Worm (Caenorhabditis elegans) whole organism, late embryonic: Measurements from ENCODE around the gene R08C7.12.

Experiments
- ceh-45 ChIP-seq: fragments of 200-800 bp; sonication (Bioruptor generic); IDR thresholded peaks from 2 replicates; pipeline ENCODE4 v1.3.6; 2022; ENCODE audit warnings: missing genetic modification reagents, missing genetic modification characterization, missing compliant biosample characterization
- elt-2 ChIP-seq: sonication (generic microtip); optimal IDR thresholded peaks from 2 replicates; lab custom pipeline; 2016; ENCODE audit warnings: missing genetic modification reagents, missing genetic modification characterization, missing compliant biosample characterization
- elt-4 ChIP-seq: sonication (generic microtip); optimal IDR thresholded peaks from 2 replicates; lab custom pipeline; 2016; ENCODE audit warnings: missing genetic modification characterization, missing compliant biosample characterization
- nfya-1 ChIP-seq: sonication (generic microtip); optimal IDR thresholded peaks from 2 replicates; lab custom pipeline; 2017; ENCODE audit warnings: missing genetic modification characterization, mild to moderate bottlenecking, missing compliant biosample characterization, antibody characterized with exemption, moderate library complexity
- nhr-11 ChIP-seq: fragments of 150-350 bp; optimal IDR thresholded peaks from 2 replicates; lab custom pipeline; 2014; ENCODE audit warnings: missing biosample characterization, missing genetic modification characterization
- pros-1 ChIP-seq: fragments of 150-350 bp; optimal IDR thresholded peaks from 2 replicates; lab custom pipeline; 2014; ENCODE audit warnings: missing biosample characterization, missing genetic modification reagents, missing genetic modification characterization
- tbx-7 ChIP-seq: sonication (generic microtip); optimal IDR thresholded peaks from 2 replicates; lab custom pipeline; 2016; ENCODE audit warnings: missing genotype, missing genetic modification characterization, missing compliant biosample characterization

DNA sequence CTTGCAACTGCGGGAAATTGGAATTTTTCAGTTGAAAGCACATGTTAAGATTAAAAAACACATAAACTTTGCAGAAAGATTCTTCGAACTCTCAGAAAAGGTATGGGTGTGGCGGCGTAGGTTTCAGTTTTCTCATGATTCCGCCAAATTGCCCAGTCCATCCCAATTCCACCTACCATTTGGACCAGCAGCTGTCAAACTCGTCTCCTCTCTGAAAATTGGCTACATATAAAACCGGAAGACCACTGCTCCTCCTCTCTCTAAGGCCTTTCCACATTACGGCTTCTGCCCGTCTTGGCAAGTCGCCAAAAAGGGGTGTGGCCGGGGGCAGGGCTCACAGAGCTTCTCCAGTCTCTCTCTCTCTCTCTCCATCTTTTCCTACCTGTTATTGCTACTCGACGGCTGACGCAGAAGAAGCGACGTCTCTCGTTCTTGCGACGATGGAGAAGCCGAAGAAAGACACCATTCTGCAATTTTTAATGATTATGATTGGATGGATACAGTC lies 40.7 kb downstream of the R08C7.12 start, which contains the start of gene ZK180.7:
- TF ChIP-seq tbx-7 (tag; lab: Kevin White, UChicago) (no peak), nhr-11 (no peak), nfya-1 (tag; lab: Kevin White, UChicago) (no peak), ceh-45 (GFP tag; lab: Robert Waterston, UW) (no peak), elt-2 (tag; lab: Kevin White, UChicago) (no peak), elt-4 (no peak), pros-1 (no peak)
